Worm (Caenorhabditis elegans) whole organism, midembryonic: ENCODE data around the gene C49F5.13.

Experiments used
- flt-1 ChIP-seq: fragments of 200-800 bp; sonication (Bioruptor generic); IDR thresholded peaks from 2 replicates; pipeline ENCODE4 v1.3.6; 2022; ENCODE audit warnings: missing genetic modification characterization, missing compliant biosample characterization
- ztf-23 ChIP-seq: fragments of 200-800 bp; sonication (Bioruptor generic); IDR thresholded peaks from 2 replicates; pipeline ENCODE4 v1.3.6; 2022; ENCODE audit warnings: missing genetic modification reagents, missing genetic modification characterization, missing compliant biosample characterization

- no peak for TF ChIP-seq ztf-23
- TF ChIP-seq flt-1 (GFP tag; lab: Robert Waterston, UW): 0 out of 2 replicates have a peak, but pooled peaks have one; percentile 32
These were observed 27.7 kb upstream of the C49F5.13 start for ce11 chrX:11933547-11933946.
